Worm (Caenorhabditis elegans): ENCODE data around the gene lin-32.

- TF ChIP-seq nhr-12 (tag; optimal IDR thresholded peaks at IDR 0.05), result no peak
- no peak for TF ChIP-seq snpc-4 (tag; optimal IDR thresholded peaks at IDR 0.05)
Measured at ce11 chrX:2237438-2237961, 7.6 kb upstream of the lin-32 start, which contains the start of gene vha-15.
